Fruit fly (Drosophila melanogaster) whole organism, embryonic: ENCODE measurements around the gene CG3630.

Experiments
- ATbp ChIP-seq: fragments of 200-800 bp; sonication (Bioruptor generic); optimal IDR thresholded peaks from 2 replicates; lab custom pipeline; 2017; ENCODE audit warnings: missing biosample characterization, mild to moderate bottlenecking, missing genetic modification characterization, missing genetic modification reagents
- Aef1 ChIP-seq: fragments of 200-800 bp; sonication (Bioruptor generic); IDR thresholded peaks from 3 replicates; pipeline ENCODE4 v1.3.6; 2022; ENCODE audit warnings: missing biosample characterization, missing genetic modification characterization
- CG10321 ChIP-seq: fragments of 200-800 bp; sonication (Bioruptor generic); IDR thresholded peaks from 2 replicates; pipeline ENCODE4 v1.3.6; 2022; ENCODE audit warnings: missing biosample characterization, missing genetic modification characterization
- CG10979 ChIP-seq: fragments of 200-800 bp; sonication (Bioruptor generic); optimal IDR thresholded peaks from 2 replicates; lab custom pipeline; 2018; ENCODE audit warnings: missing biosample characterization, mild to moderate bottlenecking, missing genetic modification characterization, moderate library complexity
- CG11504 ChIP-seq: fragments of 200-800 bp; sonication (Bioruptor generic); optimal IDR thresholded peaks from 3 replicates; lab custom pipeline; 2019; ENCODE audit warnings: missing biosample characterization, mild to moderate bottlenecking, missing genetic modification characterization, moderate library complexity
- CG12219 ChIP-seq: fragments of 200-800 bp; sonication (Bioruptor generic); optimal IDR thresholded peaks from 3 replicates; lab custom pipeline; 2018; ENCODE audit warnings: missing biosample characterization, mild to moderate bottlenecking, missing genetic modification characterization
- CG17328 ChIP-seq: fragments of 200-800 bp; sonication (Bioruptor generic); IDR thresholded peaks from 2 replicates; pipeline ENCODE4 v1.3.6; 2022; ENCODE audit warnings: missing biosample characterization, missing genetic modification characterization
- CG18262 ChIP-seq: fragments of 200-800 bp; optimal IDR thresholded peaks from 3 replicates; lab custom pipeline; 2019; ENCODE audit warnings: missing biosample characterization, mild to moderate bottlenecking, missing genetic modification characterization, moderate library complexity
- CG2712 ChIP-seq: fragments of 200-800 bp; optimal IDR thresholded peaks from 3 replicates; lab custom pipeline; 2019; ENCODE audit warnings: missing biosample characterization, mild to moderate bottlenecking, missing genetic modification characterization, moderate library complexity
- CG30020 ChIP-seq: fragments of 200-800 bp; optimal IDR thresholded peaks from 2 replicates; lab custom pipeline; 2019; ENCODE audit warnings: missing biosample characterization, mild to moderate bottlenecking, missing genetic modification characterization, moderate library complexity
- CG31441 ChIP-seq: fragments of 200-800 bp; sonication (Bioruptor generic); IDR thresholded peaks from 2 replicates; pipeline ENCODE4 v1.3.6; 2022; ENCODE audit warnings: missing biosample characterization, missing genetic modification characterization
- CG32772 ChIP-seq: fragments of 200-800 bp; sonication (Bioruptor generic); IDR thresholded peaks from 2 replicates; pipeline ENCODE4 v1.3.6; 2022; ENCODE audit warnings: missing biosample characterization, missing genetic modification characterization
- CG3995 ChIP-seq: fragments of 200-800 bp; sonication (Bioruptor generic); optimal IDR thresholded peaks from 3 replicates; lab custom pipeline; 2016; ENCODE audit warnings: missing biosample characterization, missing genetic modification characterization
- CG5953 ChIP-seq: fragments of 200-800 bp; sonication (Bioruptor generic); IDR thresholded peaks from 2 replicates; pipeline ENCODE4 v1.3.6; 2022; ENCODE audit warnings: missing biosample characterization, missing genetic modification characterization
- Dll ChIP-seq: fragments of 200-800 bp; sonication (Bioruptor generic); IDR thresholded peaks from 4 replicates; pipeline ENCODE4 v1.3.6; 2022; ENCODE audit warnings: missing biosample characterization, missing genetic modification characterization; ENCODE audit not compliant: partially characterized antibody
- Elba2 ChIP-seq: fragments of 200-800 bp; sonication (Bioruptor generic); optimal IDR thresholded peaks from 3 replicates; lab custom pipeline; 2016; ENCODE audit warnings: missing biosample characterization, missing genetic modification characterization
- Hr51 ChIP-seq, 2 experiments: fragments of 200-800 bp; sonication (Bioruptor generic); optimal IDR thresholded peaks; 2 replicates in 1 of 2; 3 replicates in 1 of 2; lab custom pipeline; 2016 to 2018; ENCODE audit warnings: missing biosample characterization in 2 of 2, missing genetic modification characterization in 2 of 2, mild to moderate bottlenecking in 1 of 2, moderate library complexity in 1 of 2
- Med ChIP-seq: fragments of 200-800 bp; sonication (Bioruptor generic); peaks from one replicate; lab custom pipeline; 2016; ENCODE audit warnings: missing biosample characterization, missing genetic modification characterization, mild to moderate bottlenecking, inconsistent platforms, moderate library complexity
- Oli ChIP-seq: fragments of 200-800 bp; sonication (Bioruptor generic); optimal IDR thresholded peaks from 2 replicates; lab custom pipeline; 2018; ENCODE audit warnings: missing biosample characterization, mild to moderate bottlenecking, missing genetic modification characterization, moderate library complexity
- PHDP ChIP-seq: fragments of 200-800 bp; sonication (Bioruptor generic); optimal IDR thresholded peaks from 3 replicates; lab custom pipeline; 2018; ENCODE audit warnings: missing biosample characterization, mild to moderate bottlenecking, missing genetic modification characterization, moderate library complexity
- Poxn ChIP-seq: fragments of 200-800 bp; sonication (Bioruptor generic); IDR thresholded peaks from 2 replicates; pipeline ENCODE4 v1.3.6; 2022; ENCODE audit warnings: missing biosample characterization, missing genetic modification characterization
- Ravus ChIP-seq: fragments of 200-800 bp; sonication (Bioruptor generic); IDR thresholded peaks from 2 replicates; pipeline ENCODE4 v1.3.6; 2022; ENCODE audit warnings: missing biosample characterization, missing genetic modification characterization
- Sox102F ChIP-seq: fragments of 200-800 bp; sonication (Bioruptor generic); optimal IDR thresholded peaks from 2 replicates; lab custom pipeline; 2018; ENCODE audit warnings: missing biosample characterization, mild to moderate bottlenecking, missing genetic modification characterization, moderate library complexity
- Ssrp ChIP-seq: fragments of 200-800 bp; sonication (Bioruptor generic); optimal IDR thresholded peaks from 2 replicates; lab custom pipeline; 2018; ENCODE audit warnings: missing biosample characterization, mild to moderate bottlenecking, missing genetic modification characterization, moderate library complexity
- Xrp1 ChIP-seq: fragments of 200-800 bp; sonication (Bioruptor generic); IDR thresholded peaks from 2 replicates; pipeline ENCODE4 v1.3.6; 2022; ENCODE audit warnings: missing biosample characterization, missing genetic modification characterization
- YL-1 ChIP-seq: fragments of 200-800 bp; sonication (Bioruptor generic); optimal IDR thresholded peaks from 3 replicates; lab custom pipeline; 2017; ENCODE audit warnings: missing biosample characterization, mild to moderate bottlenecking, missing genetic modification characterization
- aop ChIP-seq: fragments of 200-800 bp; sonication (Bioruptor generic); IDR thresholded peaks from 2 replicates; pipeline ENCODE4 v1.3.6; 2022; ENCODE audit warnings: missing biosample characterization, missing genetic modification characterization
- ase ChIP-seq: fragments of 200-800 bp; sonication (Bioruptor generic); IDR thresholded peaks from 3 replicates; pipeline ENCODE4 v1.3.6; 2022; ENCODE audit warnings: missing biosample characterization, missing genetic modification characterization
- bsh ChIP-seq, 2 experiments: fragments of 200-800 bp; sonication (Bioruptor generic); optimal IDR thresholded peaks; 2 replicates each; lab custom pipeline; 2017 to 2018; ENCODE audit warnings: mild to moderate bottlenecking in 2 of 2, missing biosample characterization in 2 of 2, missing genetic modification characterization in 2 of 2, moderate library complexity in 1 of 2
- chif ChIP-seq, 2 experiments: fragments of 200-800 bp; sonication (Bioruptor generic); optimal IDR thresholded peaks; 3 replicates each; lab custom pipeline; 2016; ENCODE audit warnings: missing biosample characterization in 2 of 2, missing genetic modification characterization in 2 of 2
- dmrt99B ChIP-seq: fragments of 200-800 bp; sonication (Bioruptor generic); optimal IDR thresholded peaks from 2 replicates; lab custom pipeline; 2018; ENCODE audit warnings: missing biosample characterization, mild to moderate bottlenecking, missing genetic modification characterization, moderate library complexity
- ewg ChIP-seq: fragments of 200-800 bp; sonication (Bioruptor generic); optimal IDR thresholded peaks from 3 replicates; lab custom pipeline; 2017; ENCODE audit warnings: mild to moderate bottlenecking, missing biosample characterization, missing genetic modification reagents, missing genetic modification characterization
- fd96Cb ChIP-seq: fragments of 200-800 bp; sonication (Bioruptor generic); optimal IDR thresholded peaks from 2 replicates; lab custom pipeline; 2018; ENCODE audit warnings: missing biosample characterization, mild to moderate bottlenecking, missing genetic modification characterization, moderate library complexity
- fu2 ChIP-seq: fragments of 200-800 bp; sonication (Bioruptor generic); optimal IDR thresholded peaks from 2 replicates; lab custom pipeline; 2016; ENCODE audit warnings: missing biosample characterization, missing genetic modification characterization
- gem ChIP-seq: fragments of 200-800 bp; sonication (Bioruptor generic); optimal IDR thresholded peaks from 2 replicates; lab custom pipeline; 2019; ENCODE audit warnings: missing biosample characterization, mild to moderate bottlenecking, missing genetic modification characterization, moderate library complexity
- grau ChIP-seq: fragments of 200-800 bp; optimal IDR thresholded peaks from 3 replicates; lab custom pipeline; 2019; ENCODE audit warnings: missing biosample characterization, mild to moderate bottlenecking, missing genetic modification characterization, moderate library complexity
- gt ChIP-seq: fragments of 200-800 bp; sonication (Bioruptor generic); IDR thresholded peaks from 2 replicates; pipeline ENCODE4 v1.3.6; 2022; ENCODE audit warnings: missing biosample characterization, missing genetic modification characterization
- hkb ChIP-seq, 2 experiments: fragments of 200-800 bp in 1 of 2; fragments of >200 bp in 1 of 2; sonication (Bioruptor generic) in 1 of 2; IDR thresholded peaks in 1 of 2; optimal IDR thresholded peaks in 1 of 2; 2 replicates each; pipeline versions ENCODE4 v1.3.6 to Lab custom; 2017 to 2022; ENCODE audit warnings: missing biosample characterization in 1 of 2, missing genetic modification characterization in 1 of 2
- kah ChIP-seq: fragments of 200-800 bp; sonication (Bioruptor generic); optimal IDR thresholded peaks from 2 replicates; lab custom pipeline; 2018; ENCODE audit warnings: missing biosample characterization, mild to moderate bottlenecking, missing genetic modification characterization
- nmo ChIP-seq: fragments of 200-800 bp; sonication (Bioruptor generic); optimal IDR thresholded peaks from 2 replicates; lab custom pipeline; 2018; ENCODE audit warnings: missing biosample characterization, mild to moderate bottlenecking, missing genetic modification characterization, moderate library complexity
- phol ChIP-seq: fragments of 200-800 bp; sonication (Bioruptor generic); optimal IDR thresholded peaks from 3 replicates; lab custom pipeline; 2018; ENCODE audit warnings: missing biosample characterization, mild to moderate bottlenecking, missing genetic modification characterization, moderate library complexity
- pros ChIP-seq: fragments of 200-800 bp; sonication (Bioruptor generic); optimal IDR thresholded peaks from 3 replicates; lab custom pipeline; 2019; ENCODE audit warnings: missing biosample characterization, mild to moderate bottlenecking, missing genetic modification characterization, moderate library complexity
- scrt ChIP-seq: fragments of 200-800 bp; sonication (Bioruptor generic); optimal IDR thresholded peaks from 2 replicates; lab custom pipeline; 2018; ENCODE audit warnings: missing biosample characterization, mild to moderate bottlenecking, missing genetic modification characterization, moderate library complexity
- sens ChIP-seq: fragments of 200-800 bp; sonication (Bioruptor generic); peaks from one replicate; lab custom pipeline; 2016; ENCODE audit warnings: missing biosample characterization, missing genetic modification characterization
- so ChIP-seq: fragments of 200-800 bp; sonication (Bioruptor generic); IDR thresholded peaks from 3 replicates; pipeline ENCODE4 v1.3.6; 2022; ENCODE audit warnings: missing biosample characterization, missing genetic modification characterization
- ssp ChIP-seq: fragments of 200-800 bp; sonication (Bioruptor generic); IDR thresholded peaks from 2 replicates; pipeline ENCODE4 v1.3.6; 2022; ENCODE audit warnings: missing biosample characterization, missing genetic modification characterization
- ttk ChIP-seq: fragments of 200-800 bp; sonication (Bioruptor generic); IDR thresholded peaks from 2 replicates; pipeline ENCODE4 v2.1.2; 2022; ENCODE audit warnings: missing biosample characterization, missing genetic modification characterization
- unpg ChIP-seq: fragments of 200-800 bp; sonication (Bioruptor generic); optimal IDR thresholded peaks from 3 replicates; lab custom pipeline; 2018; ENCODE audit warnings: missing biosample characterization, mild to moderate bottlenecking, missing genetic modification characterization, moderate library complexity
- vvl ChIP-seq: fragments of 200-800 bp; sonication (Bioruptor generic); IDR thresholded peaks from 2 replicates; pipeline ENCODE4 v1.3.6; 2022; ENCODE audit warnings: missing biosample characterization, missing genetic modification characterization
- wek ChIP-seq: fragments of 200-800 bp; sonication (Bioruptor generic); optimal IDR thresholded peaks from 3 replicates; lab custom pipeline; 2018; ENCODE audit warnings: missing biosample characterization, mild to moderate bottlenecking, missing genetic modification characterization, moderate library complexity

The CG3630 gene

dm6 chrX:2219899-2220298, 57.9 kb downstream of the CG3630 start:
- TF ChIP-seq CG30020 (tag; lab: Kevin White, UChicago) = no peak
- no peak for TF ChIP-seq CG3995
- TF ChIP-seq gt (GFP tag; lab: Robert Waterston, UW) = no peak
- peak; percentile 12 for TF ChIP-seq fd96Cb (tag; lab: Kevin White, UChicago)
- TF ChIP-seq Ssrp (tag; lab: Kevin White, UChicago) = peak; percentile 9
- TF ChIP-seq Dll (GFP tag; lab: Robert Waterston, UW) = no peak
- TF ChIP-seq nmo (GFP tag; lab: Kevin White, UChicago) = peak; percentile 17
- TF ChIP-seq fu2 = no peak
- TF ChIP-seq vvl (GFP tag; lab: Robert Waterston, UW) = peak; percentile 29; the same call in 1 of the 2 replicates
- peak; percentile 2 for TF ChIP-seq grau (tag; lab: Kevin White, UChicago)
- TF ChIP-seq CG17328 (GFP tag; lab: Robert Waterston, UW) = 0 out of 2 replicates have a peak, but pooled peaks have one; percentile 21
- 0 out of 2 replicates have a peak, but pooled peaks have one; percentile 22 for TF ChIP-seq CG31441 (GFP tag; lab: Robert Waterston, UW)
- peak; percentile 33 for TF ChIP-seq phol
- no peak for TF ChIP-seq CG5953 (GFP tag; lab: Robert Waterston, UW)
- peak; percentile 7 for TF ChIP-seq CG2712 (tag; lab: Kevin White, UChicago)
- TF ChIP-seq Elba2 = no peak
- peak; percentile 35; the same call in 1 of the 2 replicates for TF ChIP-seq Xrp1 (GFP tag; lab: Robert Waterston, UW)
- TF ChIP-seq dmrt99B = peak; percentile 4
- peak; percentile 20 for TF ChIP-seq Oli
- TF ChIP-seq CG11504 (tag; lab: Kevin White, UChicago) = peak; percentile 21
- TF ChIP-seq PHDP (tag; lab: Kevin White, UChicago) = peak; percentile 6
- no peak for TF ChIP-seq YL-1 (GFP tag; lab: Kevin White, UChicago)
- peak; percentile 45 for TF ChIP-seq Sox102F (GFP tag; lab: Kevin White, UChicago)
- no peak for TF ChIP-seq ase (GFP tag; lab: Robert Waterston, UW)
- no peak for TF ChIP-seq kah (GFP tag; lab: Kevin White, UChicago)
- TF ChIP-seq Hr51 (GFP tag; optimal IDR thresholded peaks at IDR 0.05; lab: Kevin White, UChicago) = no peak
- 0 out of 2 replicates have a peak, but pooled peaks have one; percentile 7 for TF ChIP-seq ttk (GFP tag; lab: Robert Waterston, UW)
- TF ChIP-seq pros (GFP tag; lab: Kevin White, UChicago) = no peak
- TF ChIP-seq Aef1 (GFP tag; lab: Robert Waterston, UW) = no peak
- peak; percentile 10 for TF ChIP-seq CG18262 (tag; lab: Kevin White, UChicago)
- no peak for TF ChIP-seq so (GFP tag; lab: Robert Waterston, UW)
- peak in 1 of 2 experiments; percentile 48 for TF ChIP-seq bsh (GFP tag; optimal IDR thresholded peaks at IDR 0.05; lab: Kevin White, UChicago)
- TF ChIP-seq Med = peak; percentile 58
- TF ChIP-seq ATbp (GFP tag; lab: Kevin White, UChicago) = peak; percentile 2
- TF ChIP-seq sens = peak; percentile 79
- TF ChIP-seq CG32772 (GFP tag; lab: Robert Waterston, UW) = peak; percentile 8; the same call in 1 of the 2 replicates
- TF ChIP-seq Ravus = no peak
- TF ChIP-seq ssp (GFP tag; lab: Robert Waterston, UW) = 0 out of 2 replicates have a peak, but pooled peaks have one; percentile 14
- peak; percentile 39 for TF ChIP-seq gem (tag; lab: Kevin White, UChicago)
- TF ChIP-seq wek = no peak
- TF ChIP-seq hkb (optimal IDR thresholded peaks at IDR 0.05; lab: Kevin White, UChicago) = no peak
- 0 out of 2 replicates have a peak, but pooled peaks have one; percentile 9 for TF ChIP-seq hkb (GFP tag; IDR thresholded peaks at IDR 0.05; lab: Robert Waterston, UW)
- peak; percentile 41 for TF ChIP-seq CG10979 (tag; lab: Kevin White, UChicago)
- TF ChIP-seq CG10321 (GFP tag; lab: Robert Waterston, UW) = no peak
- peak; percentile 8 for TF ChIP-seq ewg
- TF ChIP-seq chif (GFP tag; optimal IDR thresholded peaks at IDR 0.05; lab: Kevin White, UChicago) = no peak
- no peak for TF ChIP-seq CG12219
- no peak for TF ChIP-seq aop (GFP tag; lab: Robert Waterston, UW)
- no peak for TF ChIP-seq Poxn (GFP tag; lab: Robert Waterston, UW)
- TF ChIP-seq scrt (GFP tag; lab: Kevin White, UChicago) = no peak
- TF ChIP-seq unpg (GFP tag; lab: Kevin White, UChicago) = peak; percentile 9
